Fruit fly (Drosophila melanogaster): ENCODE results near the gene Jhbp15.

The Jhbp15 gene

dm6 chr3R:21060430-21061245 lies 9.9 kb upstream of the Jhbp15 start, which contains the start of gene Mvl:
Mvl (minus strand) TSS chr3R:21060800.
- TF ChIP-seq fru (GFP tag; optimal IDR thresholded peaks at IDR 0.05) (peak; percentile 55), Jra (GFP tag; optimal IDR thresholded peaks at IDR 0.05) (no peak), dl (GFP tag; optimal IDR thresholded peaks at IDR 0.05; ENCODE audit: insufficient read depth in 1 of 2, partially characterized antibody in 2 of 2) (peak in 1 of 2 experiments; percentile 32), OdsH (GFP tag; optimal IDR thresholded peaks at IDR 0.05) (no peak), ey (GFP tag; optimal IDR thresholded peaks at IDR 0.05) (no peak), pan (optimal IDR thresholded peaks at IDR 0.05) (no peak), N (GFP tag; optimal IDR thresholded peaks at IDR 0.05) (no peak), psq (GFP tag; optimal IDR thresholded peaks at IDR 0.05) (peak; percentile 7), rgr (GFP tag; optimal IDR thresholded peaks at IDR 0.05) (peak; percentile 38), jim (GFP tag; optimal IDR thresholded peaks at IDR 0.05) (no peak), Hnf4 (GFP tag; optimal IDR thresholded peaks at IDR 0.05) (peak; percentile 48), Sp1 (GFP tag; optimal IDR thresholded peaks at IDR 0.05) (peak; percentile 4), Rel (GFP tag; optimal IDR thresholded peaks at IDR 0.05) (no peak), Rel (tag; optimal IDR thresholded peaks at IDR 0.05) (peak; percentile 72), br (GFP tag; optimal IDR thresholded peaks at IDR 0.05) (peak; percentile 36), Hr78 (GFP tag; optimal IDR thresholded peaks at IDR 0.05) (no peak), Dif (GFP tag; optimal IDR thresholded peaks at IDR 0.05; ENCODE audit: partially characterized antibody) (peak; percentile 69), usp (GFP tag; optimal IDR thresholded peaks at IDR 0.05) (no peak), Myc (optimal IDR thresholded peaks at IDR 0.05) (no peak), Hr83 (GFP tag; optimal IDR thresholded peaks at IDR 0.05; ENCODE audit: poor library complexity, severe bottlenecking) (peak; percentile 56), h (GFP tag; optimal IDR thresholded peaks at IDR 0.05) (peak; percentile 72), foxo (GFP tag; optimal IDR thresholded peaks at IDR 0.05) (peak in 1 of 2 experiments; percentile 3), sv (GFP tag; optimal IDR thresholded peaks at IDR 0.05) (no peak)

- TF ChIP-seq ey (GFP tag; optimal IDR thresholded peaks at IDR 0.05) (no peak), CrebA (GFP tag; optimal IDR thresholded peaks at IDR 0.05; ENCODE audit: borderline replicate concordance) (peak; percentile 11), sv (GFP tag; optimal IDR thresholded peaks at IDR 0.05) (no peak), dsf (GFP tag; optimal IDR thresholded peaks at IDR 0.05; ENCODE audit: borderline replicate concordance) (no peak), Hr83 (GFP tag; optimal IDR thresholded peaks at IDR 0.05; ENCODE audit: poor library complexity, severe bottlenecking) (no peak), Hnf4 (GFP tag; optimal IDR thresholded peaks at IDR 0.05) (peak; percentile 2), pan (optimal IDR thresholded peaks at IDR 0.05) (no peak), brk (GFP tag; optimal IDR thresholded peaks at IDR 0.05) (peak; percentile 51), GATAd (GFP tag; optimal IDR thresholded peaks at IDR 0.05) (no peak), OdsH (GFP tag; optimal IDR thresholded peaks at IDR 0.05) (no peak), br (GFP tag; optimal IDR thresholded peaks at IDR 0.05) (no peak)
These were observed 8.9 kb upstream of the Jhbp15 start for dm6 chr3R:21059486-21060356.

dm6 chr3R:21057519-21057918 lies 6.7 kb upstream of the Jhbp15 start:
- TF ChIP-seq Jra (GFP tag; optimal IDR thresholded peaks at IDR 0.05) (no peak), Rel (GFP tag; optimal IDR thresholded peaks at IDR 0.05) (no peak), Rel (tag; optimal IDR thresholded peaks at IDR 0.05) (peak; percentile 94)

dm6 chr3R:21048729-21049128 lies 2.0 kb downstream of the Jhbp15 start, which contains the start of gene CG7079:
CG7079 (minus strand) TSS chr3R:21048829.
- TF ChIP-seq dsf (GFP tag; optimal IDR thresholded peaks at IDR 0.05; ENCODE audit: borderline replicate concordance) = no peak
- TF ChIP-seq dl (GFP tag; optimal IDR thresholded peaks at IDR 0.05; ENCODE audit: insufficient read depth in 1 of 2, partially characterized antibody in 2 of 2) = no peak

- no peak for TF ChIP-seq Sp1 (GFP tag; optimal IDR thresholded peaks at IDR 0.05)
- no peak for TF ChIP-seq Hnf4 (GFP tag; optimal IDR thresholded peaks at IDR 0.05)
- no peak for TF ChIP-seq dsf (GFP tag; optimal IDR thresholded peaks at IDR 0.05; ENCODE audit: borderline replicate concordance)
- TF ChIP-seq GATAd (GFP tag; optimal IDR thresholded peaks at IDR 0.05) = no peak
These were observed 3.8 kb downstream of the Jhbp15 start, which contains the start of gene CG31207 for dm6 chr3R:21046927-21047326. CG31207 (minus strand) TSS chr3R:21047027.

Measured in whole organism, wandering third instar larva.